Fruit fly (Drosophila melanogaster): ENCODE measurements around the gene tow.

The tow gene

dm6 chr3L:6964488-6965152 lies 22.0 kb downstream of the tow start, which contains the start of gene sgl (continued):
- TF ChIP-seq tio (GFP tag; optimal IDR thresholded peaks at IDR 0.05) (no peak), wek (GFP tag; optimal IDR thresholded peaks at IDR 0.05) (peak; percentile 29), ato (GFP tag; IDR thresholded peaks at IDR 0.05; ENCODE audit: partially characterized antibody) (peak; percentile 67), CG14667 (GFP tag; IDR thresholded peaks at IDR 0.05) (no peak), HLH3B (GFP tag; IDR thresholded peaks at IDR 0.05) (0 out of 2 replicates have a peak, but pooled peaks have one; percentile 20), ase (GFP tag; IDR thresholded peaks at IDR 0.05) (no peak), CG7372 (GFP tag; IDR thresholded peaks at IDR 0.05) (no peak), Camta (GFP tag; optimal IDR thresholded peaks at IDR 0.05) (peak; percentile 56), CG6272 (GFP tag; IDR thresholded peaks at IDR 0.05) (no peak), Atf-2 (GFP tag; optimal IDR thresholded peaks at IDR 0.05) (no peak), Awh (GFP tag; IDR thresholded peaks at IDR 0.05) (0 out of 2 replicates have a peak, but pooled peaks have one; percentile 25), amos (GFP tag; IDR thresholded peaks at IDR 0.05; ENCODE audit: partially characterized antibody) (peak; percentile 58; the same call in 1 of the 2 replicates), Fer2 (tag; optimal IDR thresholded peaks at IDR 0.05) (no peak), pan (optimal IDR thresholded peaks at IDR 0.05) (no peak), pan (GFP tag; optimal IDR thresholded peaks at IDR 0.05 in 1 of 2, IDR thresholded peaks at IDR 0.05 in 1 of 2) (peak in 1 of 2 experiments; percentile 48), CG2875 (GFP tag; optimal IDR thresholded peaks at IDR 0.05) (no peak), CG15601 (tag; optimal IDR thresholded peaks at IDR 0.05) (peak; percentile 82), NK7.1 (GFP tag; optimal IDR thresholded peaks at IDR 0.05) (peak; percentile 21), CG14014 (GFP tag; IDR thresholded peaks at IDR 0.05) (peak; percentile 53; the same call in 1 of the 2 replicates), crp (GFP tag; optimal IDR thresholded peaks at IDR 0.05) (no peak), luna (GFP tag; optimal IDR thresholded peaks at IDR 0.05) (peak; percentile 19), cato (GFP tag; optimal IDR thresholded peaks at IDR 0.05; ENCODE audit: borderline replicate concordance) (no peak), gce (GFP tag; IDR thresholded peaks at IDR 0.05) (no peak), CG1603 (tag; optimal IDR thresholded peaks at IDR 0.05) (peak; percentile 38), CG9932 (GFP tag; IDR thresholded peaks at IDR 0.05) (peak; percentile 48), scrt (GFP tag; optimal IDR thresholded peaks at IDR 0.05) (peak; percentile 53), CG4328 (GFP tag; optimal IDR thresholded peaks at IDR 0.05) (no peak), CG11247 (GFP tag; IDR thresholded peaks at IDR 0.05) (peak; percentile 36; the same call in 1 of the 2 replicates), fru (optimal IDR thresholded peaks at IDR 0.05) (no peak), CG10979 (tag; optimal IDR thresholded peaks at IDR 0.05) (peak; percentile 22), CG17186 (GFP tag; optimal IDR thresholded peaks at IDR 0.05) (no peak), CG12942 (GFP tag; optimal IDR thresholded peaks at IDR 0.05) (no peak), CG7839 (tag; optimal IDR thresholded peaks at IDR 0.05) (peak; percentile 26), gcm (GFP tag; optimal IDR thresholded peaks at IDR 0.05) (peak; percentile 56), CG17612 (GFP tag; IDR thresholded peaks at IDR 0.05) (no peak), row (GFP tag; IDR thresholded peaks at IDR 0.05) (peak; percentile 83), stc (GFP tag; IDR thresholded peaks at IDR 0.05) (peak; percentile 60; the same call in 1 of the 2 replicates), CG9797 (GFP tag; optimal IDR thresholded peaks at IDR 0.05) (peak; percentile 99), CG8924 (tag; optimal IDR thresholded peaks at IDR 0.05) (peak; percentile 36), Mes4 (GFP tag; optimal IDR thresholded peaks at IDR 0.05) (no peak), sens (GFP tag) (peak; percentile 79), Atf6 (GFP tag; IDR thresholded peaks at IDR 0.05) (peak; percentile 42; the same call in 1 of the 2 replicates), CG2120 (GFP tag; optimal IDR thresholded peaks at IDR 0.05) (peak; percentile 51), Max (GFP tag; optimal IDR thresholded peaks at IDR 0.05) (no peak), CG10147 (GFP tag; optimal IDR thresholded peaks at IDR 0.05) (no peak), CG4730 (GFP tag; IDR thresholded peaks at IDR 0.05) (no peak), CG8388 (GFP tag; optimal IDR thresholded peaks at IDR 0.05) (no peak), run (tag; optimal IDR thresholded peaks at IDR 0.05) (no peak), Ets65A (GFP tag) (peak; percentile 43), grau (tag; optimal IDR thresholded peaks at IDR 0.05) (peak; percentile 39)
